Worm (Caenorhabditis elegans) whole organism, young adult: ENCODE measurements around the gene W01C9.2.

Source experiments
- B0261.1 ChIP-seq: sonication (generic microtip); optimal IDR thresholded peaks from 2 replicates; lab custom pipeline; 2016; ENCODE audit warnings: mild to moderate bottlenecking, missing genetic modification characterization, moderate library complexity, missing compliant biosample characterization
- B0336.3 ChIP-seq: fragments of 200-800 bp; sonication (Bioruptor generic); IDR thresholded peaks from 2 replicates; pipeline ENCODE4 v1.3.6; 2022; ENCODE audit warnings: missing genetic modification characterization, missing compliant biosample characterization
- D2030.7 ChIP-seq: fragments of 200-800 bp; sonication (Bioruptor generic); IDR thresholded peaks from 2 replicates; pipeline ENCODE4 v1.3.6; 2022; ENCODE audit warnings: missing genetic modification reagents, missing genetic modification characterization, missing compliant biosample characterization
- F23B12.7 ChIP-seq: sonication (generic microtip); optimal IDR thresholded peaks from 2 replicates; lab custom pipeline; 2017; ENCODE audit warnings: missing genetic modification characterization, mild to moderate bottlenecking, missing compliant biosample characterization, antibody characterized with exemption, moderate library complexity; ENCODE audit not compliant: insufficient read depth
- F49E8.2 ChIP-seq: sonication (generic microtip); optimal IDR thresholded peaks from 3 replicates; lab custom pipeline; 2017; ENCODE audit warnings: missing genetic modification characterization, mild to moderate bottlenecking, missing compliant biosample characterization, antibody characterized with exemption, moderate library complexity; ENCODE audit not compliant: insufficient read depth
- F52B5.7 ChIP-seq: sonication (generic microtip); optimal IDR thresholded peaks from 2 replicates; lab custom pipeline; 2016; ENCODE audit warnings: mild to moderate bottlenecking, missing genetic modification characterization, missing compliant biosample characterization
- F57A8.1 ChIP-seq: fragments of 200-800 bp; sonication (Bioruptor generic); optimal IDR thresholded peaks from 2 replicates; lab custom pipeline; 2018; ENCODE audit warnings: mild to moderate bottlenecking, missing genetic modification characterization, moderate library complexity, missing compliant biosample characterization
- Y53F4B.3 ChIP-seq: fragments of 200-800 bp; sonication (Bioruptor generic); IDR thresholded peaks from 2 replicates; pipeline ENCODE4 v1.3.6; 2022; ENCODE audit warnings: missing genetic modification reagents, missing genetic modification characterization, missing compliant biosample characterization
- Y79H2A.3 ChIP-seq: fragments of 200-800 bp; sonication (Bioruptor generic); conservative IDR thresholded peaks from 2 replicates; pipeline ENCODE4 v1.3.6; 2022; ENCODE audit warnings: missing genetic modification reagents, missing genetic modification characterization, missing compliant biosample characterization
- aptf-2 ChIP-seq: fragments of 200-800 bp; sonication (Bioruptor generic); conservative IDR thresholded peaks from 2 replicates; pipeline ENCODE4 v1.3.6; 2022; ENCODE audit warnings: missing genetic modification reagents, missing genetic modification characterization, missing compliant biosample characterization
- bed-1 ChIP-seq: fragments of 200-800 bp; sonication (Bioruptor generic); IDR thresholded peaks from 2 replicates; pipeline ENCODE4 v1.3.6; 2022; ENCODE audit warnings: missing genetic modification reagents, missing genetic modification characterization, missing compliant biosample characterization
- bed-2 ChIP-seq: fragments of 200-800 bp; sonication (Bioruptor generic); IDR thresholded peaks from 2 replicates; pipeline ENCODE4 v1.3.6; 2022; ENCODE audit warnings: missing genetic modification reagents, missing genetic modification characterization, missing compliant biosample characterization
- ccch-3 ChIP-seq: fragments of 200-800 bp; sonication (Bioruptor generic); optimal IDR thresholded peaks from 2 replicates; lab custom pipeline; 2018; ENCODE audit warnings: mild to moderate bottlenecking, missing genetic modification characterization, missing compliant biosample characterization
- cebp-2 ChIP-seq: fragments of 200-800 bp; sonication (Bioruptor generic); IDR thresholded peaks from 2 replicates; pipeline ENCODE4 v1.3.6; 2022; ENCODE audit warnings: missing genetic modification characterization, missing compliant biosample characterization
- ceh-27 ChIP-seq: fragments of 200-800 bp; sonication (Bioruptor generic); optimal IDR thresholded peaks from 2 replicates; lab custom pipeline; 2018; ENCODE audit warnings: mild to moderate bottlenecking, missing genetic modification characterization, moderate library complexity, missing compliant biosample characterization
- ceh-58 ChIP-seq: fragments of 200-800 bp; sonication (Bioruptor generic); IDR thresholded peaks from 2 replicates; pipeline ENCODE4 v1.3.6; 2022; ENCODE audit warnings: missing genetic modification characterization, missing compliant biosample characterization
- ceh-79 ChIP-seq: sonication (generic microtip); optimal IDR thresholded peaks from 2 replicates; lab custom pipeline; 2017; ENCODE audit warnings: mild to moderate bottlenecking, missing genetic modification characterization, missing compliant biosample characterization
- die-1 ChIP-seq: sonication (generic microtip); optimal IDR thresholded peaks from 2 replicates; lab custom pipeline; 2016; ENCODE audit warnings: missing genotype, mild to moderate bottlenecking, missing genetic modification characterization, missing compliant biosample characterization
- dox-1 ChIP-seq: fragments of 200-800 bp; sonication (Bioruptor generic); IDR thresholded peaks from 2 replicates; pipeline ENCODE4 v1.3.6; 2022; ENCODE audit warnings: missing genetic modification reagents, missing genetic modification characterization, missing compliant biosample characterization
- dpff-1 ChIP-seq: sonication (generic microtip); optimal IDR thresholded peaks from 2 replicates; lab custom pipeline; 2017; ENCODE audit warnings: mild to moderate bottlenecking, missing genetic modification characterization, missing compliant biosample characterization
- efl-1 ChIP-seq: fragments of 150-350 bp; optimal IDR thresholded peaks from 2 replicates; lab custom pipeline; 2014; ENCODE audit warnings: missing biosample characterization, missing genetic modification reagents, missing genetic modification characterization
- fkh-3 ChIP-seq: sonication (generic microtip); optimal IDR thresholded peaks from 2 replicates; lab custom pipeline; 2016; ENCODE audit warnings: mild to moderate bottlenecking, missing genetic modification characterization, missing compliant biosample characterization
- hmg-20 ChIP-seq: fragments of 200-800 bp; sonication (Bioruptor generic); IDR thresholded peaks from 2 replicates; pipeline ENCODE4 v1.3.6; 2022; ENCODE audit warnings: missing genetic modification reagents, missing genetic modification characterization, missing compliant biosample characterization
- hrde-1 ChIP-seq: sonication (generic microtip); optimal IDR thresholded peaks from 2 replicates; lab custom pipeline; 2016; ENCODE audit warnings: missing genetic modification characterization, mild to moderate bottlenecking, missing compliant biosample characterization, moderate library complexity, missing genotype, missing genetic modification reagents, borderline replicate concordance
- let-526 ChIP-seq: fragments of 200-800 bp; sonication (Bioruptor generic); IDR thresholded peaks from 2 replicates; pipeline ENCODE4 v1.3.6; 2022; ENCODE audit warnings: missing genetic modification reagents, missing genetic modification characterization, missing compliant biosample characterization
- lin-35 ChIP-seq, 3 experiments: fragments of 150-350 bp in 2 of 3; sonication (generic microtip) in 1 of 3; optimal IDR thresholded peaks; 2 replicates each; lab custom pipeline; 2014 to 2018; ENCODE audit warnings: missing biosample characterization in 3 of 3, missing genetic modification characterization in 3 of 3, missing genetic modification reagents in 3 of 3
- lin-40 ChIP-seq: sonication (generic microtip); optimal IDR thresholded peaks from 2 replicates; lab custom pipeline; 2016; ENCODE audit warnings: missing genetic modification characterization, mild to moderate bottlenecking, missing compliant biosample characterization, missing genotype, missing genetic modification reagents
- lin-54 ChIP-seq: fragments of 200-800 bp; sonication (Bioruptor generic); optimal IDR thresholded peaks from 2 replicates; lab custom pipeline; 2018; ENCODE audit warnings: mild to moderate bottlenecking, missing genetic modification characterization, missing compliant biosample characterization
- lsl-1 ChIP-seq: fragments of 200-800 bp; sonication (Bioruptor generic); optimal IDR thresholded peaks from 2 replicates; lab custom pipeline; 2018; ENCODE audit warnings: mild to moderate bottlenecking, missing genetic modification characterization, moderate library complexity, missing compliant biosample characterization
- madf-3 ChIP-seq: fragments of 200-800 bp; sonication (Bioruptor generic); IDR thresholded peaks from 2 replicates; pipeline ENCODE4 v1.3.6; 2022; ENCODE audit warnings: missing genetic modification reagents, missing genetic modification characterization, missing compliant biosample characterization
- madf-8 ChIP-seq: fragments of 200-800 bp; sonication (Bioruptor generic); conservative IDR thresholded peaks from 2 replicates; pipeline ENCODE4 v1.3.6; 2022; ENCODE audit warnings: missing genetic modification reagents, missing genetic modification characterization, missing compliant biosample characterization
- mcd-1 ChIP-seq: fragments of 200-800 bp; sonication (Bioruptor generic); IDR thresholded peaks from 2 replicates; pipeline ENCODE4 v1.3.6; 2022; ENCODE audit warnings: missing genetic modification reagents, missing genetic modification characterization, missing compliant biosample characterization
- nfya-2 ChIP-seq: fragments of 200-800 bp; sonication (Bioruptor generic); IDR thresholded peaks from 2 replicates; pipeline ENCODE4 v1.3.6; 2022; ENCODE audit warnings: missing genetic modification reagents, missing genetic modification characterization, missing compliant biosample characterization
- nhr-179 ChIP-seq: sonication (generic microtip); optimal IDR thresholded peaks from 2 replicates; lab custom pipeline; 2016; ENCODE audit warnings: mild to moderate bottlenecking, missing genetic modification characterization, missing compliant biosample characterization
- nhr-27 ChIP-seq: fragments of 200-800 bp; sonication (Bioruptor generic); optimal IDR thresholded peaks from 2 replicates; lab custom pipeline; 2018; ENCODE audit warnings: mild to moderate bottlenecking, missing genetic modification characterization, moderate library complexity, missing compliant biosample characterization
- nhr-80 ChIP-seq: sonication (generic microtip); optimal IDR thresholded peaks from 2 replicates; lab custom pipeline; 2016; ENCODE audit warnings: missing genetic modification characterization, missing compliant biosample characterization
- rcor-1 ChIP-seq: fragments of 200-800 bp; sonication (Bioruptor generic); IDR thresholded peaks from 2 replicates; pipeline ENCODE4 v1.3.6; 2022; ENCODE audit warnings: missing genetic modification reagents, missing genetic modification characterization, missing compliant biosample characterization
- sea-2 ChIP-seq: fragments of 200-800 bp; sonication (Bioruptor generic); IDR thresholded peaks from 2 replicates; pipeline ENCODE4 v1.3.6; 2022; ENCODE audit warnings: missing genetic modification characterization, missing compliant biosample characterization
- snpc-1.3 ChIP-seq: sonication (generic microtip); optimal IDR thresholded peaks from 2 replicates; lab custom pipeline; 2017; ENCODE audit warnings: missing genetic modification characterization, mild to moderate bottlenecking, missing compliant biosample characterization, antibody characterized with exemption, moderate library complexity, missing genotype, missing genetic modification reagents; ENCODE audit not compliant: insufficient read depth
- tbx-9 ChIP-seq: sonication (generic microtip); optimal IDR thresholded peaks from 2 replicates; lab custom pipeline; 2016; ENCODE audit warnings: borderline replicate concordance, missing genetic modification characterization, inconsistent platforms, missing compliant biosample characterization
- unc-130 ChIP-seq: sonication (generic microtip); optimal IDR thresholded peaks from 2 replicates; lab custom pipeline; 2016; ENCODE audit warnings: missing genetic modification reagents, missing genetic modification characterization, missing compliant biosample characterization
- zfh-2 ChIP-seq: fragments of 200-800 bp; sonication (Bioruptor generic); conservative IDR thresholded peaks from 2 replicates; pipeline ENCODE4 v1.3.6; 2022; ENCODE audit warnings: missing genetic modification reagents, missing genetic modification characterization, missing compliant biosample characterization
- ztf-25 ChIP-seq: fragments of 200-800 bp; sonication (Bioruptor generic); IDR thresholded peaks from 2 replicates; pipeline ENCODE4 v1.3.6; 2022; ENCODE audit warnings: missing genetic modification reagents, missing genetic modification characterization, missing compliant biosample characterization
- ztf-3 ChIP-seq: fragments of 200-800 bp; sonication (Bioruptor generic); optimal IDR thresholded peaks from 2 replicates; lab custom pipeline; 2018; ENCODE audit warnings: mild to moderate bottlenecking, missing genetic modification characterization, missing compliant biosample characterization

The W01C9.2 gene

DNA sequence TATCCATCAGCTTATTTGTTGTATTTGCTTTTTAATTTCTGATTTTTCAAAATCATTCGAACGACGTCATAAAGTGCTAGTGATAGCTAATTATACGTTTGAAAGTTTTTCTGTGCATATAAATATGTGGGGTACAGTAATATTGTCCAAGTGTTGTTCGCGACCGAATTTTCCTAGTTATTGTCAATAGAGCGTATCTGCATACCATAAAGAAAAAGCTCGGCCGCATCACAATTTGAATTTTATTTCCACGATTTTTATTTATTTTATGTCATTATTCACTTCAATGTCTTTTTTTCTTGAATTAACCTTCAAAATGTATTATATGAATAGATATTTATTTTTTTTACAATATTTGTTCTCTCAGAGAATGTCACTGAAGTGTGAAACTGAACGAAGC, 19.4 kb upstream of the W01C9.2 start, which contains the start of gene rnh-2 (continued):
- TF ChIP-seq bed-1 (GFP tag; lab: Robert Waterston, UW) (no peak), ztf-25 (GFP tag; lab: Robert Waterston, UW) (peak; percentile 72; the same call in 1 of the 2 replicates), hrde-1 (no peak), snpc-1.3 (peak; percentile 53), die-1 (no peak), lin-40 (tag; lab: Kevin White, UChicago) (peak; percentile 36), dox-1 (GFP tag; lab: Robert Waterston, UW) (peak; percentile 84), F52B5.7 (tag; lab: Kevin White, UChicago) (no peak), lsl-1 (GFP tag; lab: Kevin White, UChicago) (peak; percentile 89), madf-8 (peak; percentile 80), nhr-80 (tag; lab: Kevin White, UChicago) (peak; percentile 55), ztf-3 (GFP tag; lab: Kevin White, UChicago) (no peak), nhr-179 (tag; lab: Kevin White, UChicago) (no peak), efl-1 (peak; percentile 37), F57A8.1 (no peak), sea-2 (no peak), lin-54 (GFP tag; lab: Kevin White, UChicago) (peak; percentile 76), rcor-1 (GFP tag; lab: Robert Waterston, UW) (0 out of 2 replicates have a peak, but pooled peaks have one; percentile 33), mcd-1 (GFP tag; lab: Robert Waterston, UW) (peak; percentile 94), unc-130 (GFP tag; lab: Kevin White, UChicago) (peak; percentile 88), dpff-1 (tag; lab: Kevin White, UChicago) (no peak), B0261.1 (tag; lab: Kevin White, UChicago) (no peak), aptf-2 (GFP tag; lab: Robert Waterston, UW) (0 out of 2 replicates have a peak, but pooled peaks have one; percentile 34), D2030.7 (GFP tag; lab: Robert Waterston, UW) (peak; percentile 62), hmg-20 (no peak), tbx-9 (tag; lab: Kevin White, UChicago) (no peak), ceh-27 (peak; percentile 63), lin-35 (GFP tag; optimal IDR thresholded peaks at IDR 0.05; lab: Kevin White, UChicago) (peak in 1 of 3 experiments; percentile 58), let-526 (GFP tag; lab: Robert Waterston, UW) (no peak), Y53F4B.3 (GFP tag; lab: Robert Waterston, UW) (no peak), zfh-2 (no peak), ceh-79 (tag; lab: Kevin White, UChicago) (no peak), Y79H2A.3 (no peak), nfya-2 (GFP tag; lab: Robert Waterston, UW) (no peak)

DNA sequence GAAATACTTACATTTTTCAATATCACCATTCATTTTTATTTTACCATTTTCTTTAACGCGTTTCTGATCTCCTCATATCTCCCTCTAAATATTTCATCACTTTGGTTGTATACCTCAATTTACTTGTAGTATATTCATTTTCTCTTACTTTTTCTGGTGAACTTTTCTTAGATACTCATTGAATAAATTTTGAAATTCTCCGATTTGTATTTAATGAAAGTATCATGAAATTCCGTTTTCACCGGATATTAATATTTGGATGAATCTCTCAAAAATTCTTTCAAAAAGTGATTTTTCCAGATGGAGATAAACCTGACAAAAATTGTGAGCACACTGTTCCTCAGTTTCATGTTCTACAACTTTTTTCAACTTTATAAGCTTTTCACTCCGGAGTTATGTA, 17.9 kb upstream of the W01C9.2 start, which contains the start of gene T13H5.8:
Gene T13H5.8, plus strand, starts transcription at position 301 of the 400 bp plus-strand sequence.
- TF ChIP-seq ccch-3 (GFP tag; lab: Kevin White, UChicago), result no peak
- no peak for TF ChIP-seq F23B12.7 (tag; lab: Kevin White, UChicago)
- no peak for TF ChIP-seq lsl-1 (GFP tag; lab: Kevin White, UChicago)
- TF ChIP-seq B0336.3, result no peak
- TF ChIP-seq let-526 (GFP tag; lab: Robert Waterston, UW), result no peak
- TF ChIP-seq F49E8.2 (tag; lab: Kevin White, UChicago), result no peak
- no peak for TF ChIP-seq cebp-2 (GFP tag; lab: Robert Waterston, UW)
- no peak for TF ChIP-seq mcd-1 (GFP tag; lab: Robert Waterston, UW)
- TF ChIP-seq fkh-3 (tag; lab: Kevin White, UChicago), result no peak
- no peak for TF ChIP-seq ceh-58
- no peak for TF ChIP-seq bed-2
- no peak for TF ChIP-seq nhr-27 (tag; lab: Kevin White, UChicago)
- TF ChIP-seq rcor-1 (GFP tag; lab: Robert Waterston, UW), result no peak
- no peak for TF ChIP-seq madf-3 (GFP tag; lab: Robert Waterston, UW)
- TF ChIP-seq lin-35 (GFP tag; optimal IDR thresholded peaks at IDR 0.05; lab: Kevin White, UChicago), result no peak
- no peak for TF ChIP-seq nfya-2 (GFP tag; lab: Robert Waterston, UW)
